Worm (Caenorhabditis elegans): ENCODE data around the gene mutd-1.

- no peak for TF ChIP-seq dao-5 (tag; optimal IDR thresholded peaks at IDR 0.05)
- no peak for TF ChIP-seq W03F9.2 (tag; optimal IDR thresholded peaks at IDR 0.05)
- no peak for TF ChIP-seq him-1 (tag; optimal IDR thresholded peaks at IDR 0.05)
These were observed 10.9 kb upstream of the mutd-1 start, which contains the start of gene hecd-1 for ce11 chrIV:7144670-7145257.

All from whole organism, L4/young adult.